Worm (Caenorhabditis elegans) whole organism, L2 larva: ENCODE measurements around the gene nhr-101.

Experiments used
- lin-13 ChIP-seq: fragments of 150-350 bp; optimal IDR thresholded peaks from 2 replicates; lab custom pipeline; 2014; ENCODE audit warnings: missing biosample characterization, missing genetic modification reagents, missing genetic modification characterization
- nhr-11 ChIP-seq: fragments of 150-350 bp; optimal IDR thresholded peaks from 2 replicates; lab custom pipeline; 2014; ENCODE audit warnings: missing biosample characterization, missing genetic modification characterization
- nhr-237 ChIP-seq: fragments of 150-350 bp; optimal IDR thresholded peaks from 2 replicates; lab custom pipeline; 2014; ENCODE audit warnings: missing biosample characterization, missing genetic modification characterization
- nhr-77 ChIP-seq: fragments of 150-350 bp; optimal IDR thresholded peaks from 2 replicates; lab custom pipeline; 2014; ENCODE audit warnings: missing biosample characterization, missing genetic modification characterization
- skn-1 ChIP-seq: sonication (generic microtip); optimal IDR thresholded peaks from 2 replicates; lab custom pipeline; 2017; ENCODE audit warnings: missing biosample characterization, missing genetic modification characterization
- unc-55 ChIP-seq: fragments of 150-350 bp; sonication (generic microtip); optimal IDR thresholded peaks from 3 replicates; lab custom pipeline; 2014; ENCODE audit warnings: missing biosample characterization, missing genetic modification reagents, missing genetic modification characterization

ce11 chrV:11570169-11570651 lies at the start of gene nhr-101, which contains the start of gene pms-2:
- TF ChIP-seq nhr-237 (tag; lab: Kevin White, UChicago) (no peak), skn-1 (tag; lab: Kevin White, UChicago) (no peak), nhr-11 (tag; lab: Kevin White, UChicago) (no peak), nhr-77 (tag; lab: Kevin White, UChicago) (no peak), unc-55 (no peak), lin-13 (GFP tag; lab: Kevin White, UChicago) (no peak)
